Worm (Caenorhabditis elegans): ENCODE data around the gene F20B6.5.

The F20B6.5 gene

ce11 chrX:4222779-4223387 is 23.2 kb upstream of the F20B6.5 start (continued):
- TF ChIP-seq ama-1 (optimal IDR thresholded peaks at IDR 0.05) (peak; percentile 83), nhr-232 (tag; optimal IDR thresholded peaks at IDR 0.05) (no peak), K02D7.2 (tag; optimal IDR thresholded peaks at IDR 0.05) (no peak), sdc-2 (tag; optimal IDR thresholded peaks at IDR 0.05) (peak; percentile 71), K09A11.1 (tag; optimal IDR thresholded peaks at IDR 0.05; ENCODE audit: insufficient read depth) (no peak), dve-1 (tag; optimal IDR thresholded peaks at IDR 0.05) (peak; percentile 32), odd-2 (tag; optimal IDR thresholded peaks at IDR 0.05) (no peak), nfya-1 (tag; optimal IDR thresholded peaks at IDR 0.05) (peak; percentile 35), pros-1 (tag; optimal IDR thresholded peaks at IDR 0.05) (peak; percentile 71), ceh-18 (tag; optimal IDR thresholded peaks at IDR 0.05) (peak; percentile 50), pha-2 (tag; optimal IDR thresholded peaks at IDR 0.05) (no peak), hlh-8 (tag; optimal IDR thresholded peaks at IDR 0.05) (no peak), ceh-30 (tag; optimal IDR thresholded peaks at IDR 0.05) (no peak), ceh-19 (GFP tag; optimal IDR thresholded peaks at IDR 0.05) (no peak), ttx-3 (tag; optimal IDR thresholded peaks at IDR 0.05) (no peak), ahr-1 (tag; optimal IDR thresholded peaks at IDR 0.05) (no peak), ceh-2 (tag; optimal IDR thresholded peaks at IDR 0.05) (peak; percentile 44), sox-2 (GFP tag; IDR thresholded peaks at IDR 0.05) (no peak), ceh-14 (tag; optimal IDR thresholded peaks at IDR 0.05) (peak; percentile 50), lin-11 (tag; optimal IDR thresholded peaks at IDR 0.05) (no peak), unc-55 (GFP tag; optimal IDR thresholded peaks at IDR 0.05) (peak; percentile 76), elt-4 (tag; optimal IDR thresholded peaks at IDR 0.05) (no peak), eyg-1 (tag; optimal IDR thresholded peaks at IDR 0.05) (peak; percentile 89), unc-3 (GFP tag; conservative IDR thresholded peaks at IDR 0.05) (no peak), unc-3 (tag; optimal IDR thresholded peaks at IDR 0.05) (no peak)

- TF ChIP-seq K02D7.2 (tag; optimal IDR thresholded peaks at IDR 0.05) (no peak), nfya-1 (tag; optimal IDR thresholded peaks at IDR 0.05) (peak; percentile 64), unc-3 (GFP tag; conservative IDR thresholded peaks at IDR 0.05) (no peak), unc-3 (tag; optimal IDR thresholded peaks at IDR 0.05) (no peak), hlh-8 (tag; optimal IDR thresholded peaks at IDR 0.05) (no peak), unc-42 (tag; optimal IDR thresholded peaks at IDR 0.05) (no peak), ceh-19 (GFP tag; optimal IDR thresholded peaks at IDR 0.05) (no peak), ceh-48 (tag; optimal IDR thresholded peaks at IDR 0.05) (no peak), elt-2 (tag; optimal IDR thresholded peaks at IDR 0.05) (peak; percentile 3), ceh-34 (tag; optimal IDR thresholded peaks at IDR 0.05) (no peak), unc-55 (GFP tag; optimal IDR thresholded peaks at IDR 0.05) (no peak), ahr-1 (tag; optimal IDR thresholded peaks at IDR 0.05) (no peak), hlh-13 (GFP tag; optimal IDR thresholded peaks at IDR 0.05) (peak; percentile 42), ceh-9 (tag; optimal IDR thresholded peaks at IDR 0.05) (no peak), pha-2 (tag; optimal IDR thresholded peaks at IDR 0.05) (no peak)
Observed at ce11 chrX:4222200-4222599, 22.5 kb upstream of the F20B6.5 start.

- no peak for TF ChIP-seq lin-11 (tag; optimal IDR thresholded peaks at IDR 0.05)
- TF ChIP-seq ceh-14 (tag; optimal IDR thresholded peaks at IDR 0.05): no peak
- TF ChIP-seq hlh-13 (GFP tag; optimal IDR thresholded peaks at IDR 0.05): no peak
- TF ChIP-seq nfya-1 (tag; optimal IDR thresholded peaks at IDR 0.05): no peak
- TF ChIP-seq odd-2 (tag; optimal IDR thresholded peaks at IDR 0.05): no peak
- no peak for TF ChIP-seq ceh-22 (tag; optimal IDR thresholded peaks at IDR 0.05)
- no peak for TF ChIP-seq pha-2 (tag; optimal IDR thresholded peaks at IDR 0.05)
- TF ChIP-seq pag-3 (tag; optimal IDR thresholded peaks at IDR 0.05; ENCODE audit: borderline replicate concordance): no peak
Observed at ce11 chrX:4219487-4219886, 19.8 kb upstream of the F20B6.5 start.

DNA sequence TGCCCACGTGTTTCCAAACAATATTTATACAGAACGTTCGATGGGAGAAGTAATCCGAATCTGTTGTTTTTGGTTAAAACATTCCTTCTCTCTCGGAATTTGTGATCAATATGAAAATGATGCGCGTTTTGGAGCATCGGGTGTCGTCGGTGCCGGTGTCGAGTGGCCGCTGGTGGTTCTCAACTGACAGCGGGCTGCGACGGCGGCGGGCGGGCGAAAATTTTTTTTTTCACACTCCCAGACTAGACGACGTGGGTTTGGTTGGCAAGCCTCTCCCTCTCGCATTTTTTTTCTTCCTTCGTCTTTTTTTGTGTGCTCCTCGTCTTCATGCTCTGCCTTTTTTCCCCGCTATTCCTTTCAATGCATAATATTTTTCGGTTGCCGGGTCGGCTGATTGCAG is 18.4 kb upstream of the F20B6.5 start, which contains the start of gene W01H2.2:
TSS of gene W01H2.2 (minus strand) at position 285 of the 400 bp plus-strand sequence.
- TF ChIP-seq pag-3 (tag; optimal IDR thresholded peaks at IDR 0.05; ENCODE audit: borderline replicate concordance) (no peak), ceh-34 (tag; optimal IDR thresholded peaks at IDR 0.05) (peak; percentile 7), unc-42 (tag; optimal IDR thresholded peaks at IDR 0.05) (peak; percentile 10), sdc-2 (tag; optimal IDR thresholded peaks at IDR 0.05) (peak; percentile 10)

All from whole organism, late embryonic.